Worm (Caenorhabditis elegans): Measurements from ENCODE around the gene elc-2.

ce11 chrX:1785692-1786091 is 7.8 kb upstream of the elc-2 start:
- TF ChIP-seq rnt-1 (tag; optimal IDR thresholded peaks at IDR 0.05) (no peak), sox-4 (tag; optimal IDR thresholded peaks at IDR 0.05) (no peak), isw-1 (GFP tag; IDR thresholded peaks at IDR 0.05) (no peak), unc-130 (tag; optimal IDR thresholded peaks at IDR 0.05) (no peak), nhr-11 (tag; optimal IDR thresholded peaks at IDR 0.05) (no peak), pax-3 (tag; optimal IDR thresholded peaks at IDR 0.05) (no peak), jun-1 (tag; optimal IDR thresholded peaks at IDR 0.05) (no peak), blmp-1 (tag; optimal IDR thresholded peaks at IDR 0.05) (no peak), elt-2 (tag; optimal IDR thresholded peaks at IDR 0.05) (no peak), ces-1 (GFP tag; optimal IDR thresholded peaks at IDR 0.05) (no peak)

Measured in whole organism, L1 larva.